Fruit fly (Drosophila melanogaster): ENCODE results near the gene sim.

- TF ChIP-seq h (GFP tag; optimal IDR thresholded peaks at IDR 0.05) (no peak), Mio (GFP tag; optimal IDR thresholded peaks at IDR 0.05) (no peak), Hr78 (GFP tag; optimal IDR thresholded peaks at IDR 0.05) (no peak), lola (GFP tag; optimal IDR thresholded peaks at IDR 0.05) (no peak), ey (GFP tag; optimal IDR thresholded peaks at IDR 0.05) (no peak), Abd-B (GFP tag; optimal IDR thresholded peaks at IDR 0.05) (no peak), pan (optimal IDR thresholded peaks at IDR 0.05) (no peak)
These were observed 38.6 kb upstream of the sim start for dm6 chr3R:13018995-13019394.

Measured in whole organism, wandering third instar larva.